Fruit fly (Drosophila melanogaster) whole organism, embryonic: Measurements from ENCODE around the gene Tbcc.

Source experiments
- Blimp-1 ChIP-seq: fragments of 200-800 bp; sonication (Bioruptor generic); optimal IDR thresholded peaks from 3 replicates; lab custom pipeline; 2018; ENCODE audit warnings: missing biosample characterization, missing genetic modification characterization, mild to moderate bottlenecking, moderate library complexity, missing genetic modification reagents
- CG10147 ChIP-seq: fragments of 200-800 bp; sonication (Bioruptor generic); optimal IDR thresholded peaks from 2 replicates; lab custom pipeline; 2019; ENCODE audit warnings: missing biosample characterization, mild to moderate bottlenecking, missing genetic modification characterization, moderate library complexity
- CG10209 ChIP-seq: fragments of 200-800 bp; sonication (Bioruptor generic); optimal IDR thresholded peaks from 3 replicates; lab custom pipeline; 2017; ENCODE audit warnings: missing biosample characterization, mild to moderate bottlenecking, missing genetic modification characterization, missing genetic modification reagents
- CG10462 ChIP-seq: fragments of 200-800 bp; sonication (Bioruptor generic); optimal IDR thresholded peaks from 2 replicates; lab custom pipeline; 2016; ENCODE audit warnings: missing biosample characterization, missing genetic modification characterization
- CG10979 ChIP-seq: fragments of 200-800 bp; sonication (Bioruptor generic); optimal IDR thresholded peaks from 2 replicates; lab custom pipeline; 2018; ENCODE audit warnings: missing biosample characterization, mild to moderate bottlenecking, missing genetic modification characterization, moderate library complexity
- CG11696 ChIP-seq: fragments of 200-800 bp; sonication (Bioruptor generic); IDR thresholded peaks from 2 replicates; pipeline ENCODE4 v1.3.6; 2022; ENCODE audit warnings: missing biosample characterization, missing genetic modification characterization
- CG13894 ChIP-seq: fragments of 200-800 bp; sonication (Bioruptor generic); optimal IDR thresholded peaks from 3 replicates; lab custom pipeline; 2018; ENCODE audit warnings: missing biosample characterization, mild to moderate bottlenecking, missing genetic modification characterization, moderate library complexity
- CG15269 ChIP-seq: fragments of 200-800 bp; sonication (Bioruptor generic); optimal IDR thresholded peaks from 2 replicates; lab custom pipeline; 2018; ENCODE audit warnings: missing biosample characterization, mild to moderate bottlenecking, missing genetic modification characterization, moderate library complexity
- CG17568 ChIP-seq: fragments of 200-800 bp; sonication (Bioruptor generic); optimal IDR thresholded peaks from 2 replicates; lab custom pipeline; 2018; ENCODE audit warnings: missing biosample characterization, mild to moderate bottlenecking, missing genetic modification characterization, moderate library complexity
- CG2199 ChIP-seq: fragments of 200-800 bp; sonication (Bioruptor generic); IDR thresholded peaks from 3 replicates; pipeline ENCODE4 v1.3.6; 2022; ENCODE audit warnings: missing biosample characterization, missing genetic modification characterization
- CG3163 ChIP-seq: fragments of 200-800 bp; sonication (Bioruptor generic); optimal IDR thresholded peaks from 3 replicates; lab custom pipeline; 2016; ENCODE audit warnings: missing biosample characterization, missing genetic modification characterization
- CG3847 ChIP-seq: fragments of 200-800 bp; sonication (Bioruptor generic); IDR thresholded peaks from 2 replicates; pipeline ENCODE4 v1.3.6; 2022; ENCODE audit warnings: missing biosample characterization, missing genetic modification characterization
- CG42726 ChIP-seq: fragments of 200-800 bp; sonication (Bioruptor generic); IDR thresholded peaks from 2 replicates; pipeline ENCODE4 v1.3.6; 2022; ENCODE audit warnings: missing biosample characterization, missing genetic modification characterization; ENCODE audit not compliant: partially characterized antibody
- CG6689 ChIP-seq: fragments of 200-800 bp; sonication (Bioruptor generic); IDR thresholded peaks from 2 replicates; pipeline ENCODE4 v1.3.6; 2022; ENCODE audit warnings: missing biosample characterization, missing genetic modification characterization
- CHES-1-like ChIP-seq: fragments of 200-800 bp; sonication (Bioruptor generic); optimal IDR thresholded peaks from 2 replicates; lab custom pipeline; 2016; ENCODE audit warnings: missing biosample characterization, missing genetic modification characterization
- Fer3 ChIP-seq: fragments of 200-800 bp; sonication (Bioruptor generic); optimal IDR thresholded peaks from 2 replicates; lab custom pipeline; 2018; ENCODE audit warnings: missing biosample characterization, mild to moderate bottlenecking, missing genetic modification characterization, moderate library complexity
- Hmr ChIP-seq: fragments of 200-800 bp; sonication (Bioruptor generic); optimal IDR thresholded peaks from 3 replicates; lab custom pipeline; 2017; ENCODE audit warnings: mild to moderate bottlenecking, missing biosample characterization, missing genetic modification reagents, missing genetic modification characterization
- Hmx ChIP-seq: fragments of 200-800 bp; sonication (Bioruptor generic); optimal IDR thresholded peaks from 2 replicates; lab custom pipeline; 2016; ENCODE audit warnings: missing biosample characterization, missing genetic modification characterization
- Jarid2 ChIP-seq: fragments of 200-800 bp; sonication (Bioruptor generic); optimal IDR thresholded peaks from 3 replicates; lab custom pipeline; 2017; ENCODE audit warnings: mild to moderate bottlenecking, missing biosample characterization, missing genetic modification reagents, missing genetic modification characterization
- MTF-1 ChIP-seq: fragments of 200-800 bp; sonication (Bioruptor generic); optimal IDR thresholded peaks from 2 replicates; lab custom pipeline; 2018; ENCODE audit warnings: missing biosample characterization, mild to moderate bottlenecking, missing genetic modification characterization, borderline replicate concordance
- Mrtf ChIP-seq: fragments of 200-800 bp; sonication (Bioruptor generic); IDR thresholded peaks from 3 replicates; pipeline ENCODE4 v1.3.6; 2022; ENCODE audit warnings: missing biosample characterization, missing genetic modification characterization
- NC2β ChIP-seq: fragments of 200-800 bp; sonication (Bioruptor generic); optimal IDR thresholded peaks from 2 replicates; lab custom pipeline; 2016; ENCODE audit warnings: missing biosample characterization, missing genetic modification characterization
- Poxn ChIP-seq: fragments of 200-800 bp; sonication (Bioruptor generic); IDR thresholded peaks from 2 replicates; pipeline ENCODE4 v1.3.6; 2022; ENCODE audit warnings: missing biosample characterization, missing genetic modification characterization
- abd-A ChIP-seq: fragments of 200-800 bp; sonication (Bioruptor generic); optimal IDR thresholded peaks from 3 replicates; lab custom pipeline; 2019; ENCODE audit warnings: missing biosample characterization, mild to moderate bottlenecking, missing genetic modification characterization, moderate library complexity
- ap ChIP-seq: fragments of 200-800 bp; sonication (Bioruptor generic); IDR thresholded peaks from 2 replicates; pipeline ENCODE4 v1.3.6; 2022; ENCODE audit warnings: missing biosample characterization, missing genetic modification characterization
- crol ChIP-seq: fragments of 200-800 bp; sonication (Bioruptor generic); IDR thresholded peaks from 2 replicates; pipeline ENCODE4 v1.3.6; 2022; ENCODE audit warnings: missing biosample characterization, missing genetic modification characterization
- dmrt11E ChIP-seq: fragments of 200-800 bp; sonication (Bioruptor generic); optimal IDR thresholded peaks from 3 replicates; lab custom pipeline; 2018; ENCODE audit warnings: missing biosample characterization, mild to moderate bottlenecking, missing genetic modification characterization, moderate library complexity
- eve ChIP-seq, 2 experiments: fragments of >200 bp; optimal IDR thresholded peaks; 2 replicates each; lab custom pipeline; 2017; ENCODE audit warnings: missing biosample characterization in 2 of 2, missing genetic modification characterization in 2 of 2
- gcm2 ChIP-seq: fragments of 200-800 bp; sonication (Bioruptor generic); optimal IDR thresholded peaks from 2 replicates; lab custom pipeline; 2016; ENCODE audit warnings: missing biosample characterization, missing genetic modification characterization
- gem ChIP-seq: fragments of 200-800 bp; sonication (Bioruptor generic); optimal IDR thresholded peaks from 2 replicates; lab custom pipeline; 2019; ENCODE audit warnings: missing biosample characterization, mild to moderate bottlenecking, missing genetic modification characterization, moderate library complexity
- gro ChIP-seq: fragments of 200-800 bp; sonication (Bioruptor generic); optimal IDR thresholded peaks from 2 replicates; lab custom pipeline; 2016; ENCODE audit warnings: missing biosample characterization, missing genetic modification characterization
- gsb ChIP-seq: fragments of 200-800 bp; sonication (Bioruptor generic); IDR thresholded peaks from 2 replicates; pipeline ENCODE4 v1.3.6; 2022; ENCODE audit warnings: missing biosample characterization, missing genetic modification characterization
- gt ChIP-seq: fragments of 200-800 bp; sonication (Bioruptor generic); IDR thresholded peaks from 2 replicates; pipeline ENCODE4 v1.3.6; 2022; ENCODE audit warnings: missing biosample characterization, missing genetic modification characterization
- h ChIP-seq: fragments of >200 bp; optimal IDR thresholded peaks from 2 replicates; lab custom pipeline; 2017
- insv ChIP-seq, 2 experiments: fragments of 200-800 bp; sonication (Bioruptor generic); optimal IDR thresholded peaks; 3 replicates each; lab custom pipeline; 2016 to 2018; ENCODE audit warnings: missing biosample characterization in 2 of 2, missing genetic modification characterization in 2 of 2
- jigr1 ChIP-seq: fragments of 200-800 bp; sonication (Bioruptor generic); IDR thresholded peaks from 3 replicates; pipeline ENCODE4 v1.3.6; 2022; ENCODE audit warnings: missing biosample characterization, missing genetic modification characterization
- lbe ChIP-seq: fragments of 200-800 bp; sonication (Bioruptor generic); optimal IDR thresholded peaks from 2 replicates; lab custom pipeline; 2016; ENCODE audit warnings: missing biosample characterization, mild to moderate bottlenecking, missing genetic modification characterization
- mam ChIP-seq: fragments of 200-800 bp; sonication (Bioruptor generic); optimal IDR thresholded peaks from 3 replicates; lab custom pipeline; 2016; ENCODE audit warnings: missing biosample characterization, missing genetic modification characterization
- nerfin-1 ChIP-seq: fragments of 200-800 bp; sonication (Bioruptor generic); optimal IDR thresholded peaks from 3 replicates; lab custom pipeline; 2019; ENCODE audit warnings: missing biosample characterization, mild to moderate bottlenecking, missing genetic modification characterization, moderate library complexity
- row ChIP-seq: fragments of 200-800 bp; sonication (Bioruptor generic); IDR thresholded peaks from 3 replicates; pipeline ENCODE4 v1.3.6; 2022; ENCODE audit warnings: missing biosample characterization, missing genetic modification characterization
- sens ChIP-seq: fragments of 200-800 bp; sonication (Bioruptor generic); peaks from one replicate; lab custom pipeline; 2016; ENCODE audit warnings: missing biosample characterization, missing genetic modification characterization
- slbo ChIP-seq: fragments of 200-800 bp; sonication (Bioruptor generic); IDR thresholded peaks from 2 replicates; pipeline ENCODE4 v1.3.6; 2022; ENCODE audit warnings: missing biosample characterization, missing genetic modification characterization
- slou ChIP-seq: fragments of 200-800 bp; sonication (Bioruptor generic); optimal IDR thresholded peaks from 3 replicates; lab custom pipeline; 2016; ENCODE audit warnings: missing biosample characterization, missing genetic modification characterization
- sna ChIP-seq: fragments of 200-800 bp; sonication (Bioruptor generic); IDR thresholded peaks from 2 replicates; pipeline ENCODE4 v1.3.6; 2022; ENCODE audit warnings: missing biosample characterization, missing genetic modification characterization; ENCODE audit not compliant: partially characterized antibody
- ssp ChIP-seq: fragments of 200-800 bp; sonication (Bioruptor generic); IDR thresholded peaks from 2 replicates; pipeline ENCODE4 v1.3.6; 2022; ENCODE audit warnings: missing biosample characterization, missing genetic modification characterization
- tio ChIP-seq: fragments of 200-800 bp; sonication (Bioruptor generic); optimal IDR thresholded peaks from 2 replicates; lab custom pipeline; 2017; ENCODE audit warnings: missing biosample characterization, missing genetic modification characterization, inconsistent platforms
- ttk ChIP-seq: fragments of 200-800 bp; sonication (Bioruptor generic); IDR thresholded peaks from 2 replicates; pipeline ENCODE4 v2.1.2; 2022; ENCODE audit warnings: missing biosample characterization, missing genetic modification characterization
- vfl ChIP-seq: fragments of 200-800 bp; sonication (Bioruptor generic); optimal IDR thresholded peaks from 2 replicates; lab custom pipeline; 2016; ENCODE audit warnings: missing biosample characterization, missing genetic modification characterization

The Tbcc gene

DNA sequence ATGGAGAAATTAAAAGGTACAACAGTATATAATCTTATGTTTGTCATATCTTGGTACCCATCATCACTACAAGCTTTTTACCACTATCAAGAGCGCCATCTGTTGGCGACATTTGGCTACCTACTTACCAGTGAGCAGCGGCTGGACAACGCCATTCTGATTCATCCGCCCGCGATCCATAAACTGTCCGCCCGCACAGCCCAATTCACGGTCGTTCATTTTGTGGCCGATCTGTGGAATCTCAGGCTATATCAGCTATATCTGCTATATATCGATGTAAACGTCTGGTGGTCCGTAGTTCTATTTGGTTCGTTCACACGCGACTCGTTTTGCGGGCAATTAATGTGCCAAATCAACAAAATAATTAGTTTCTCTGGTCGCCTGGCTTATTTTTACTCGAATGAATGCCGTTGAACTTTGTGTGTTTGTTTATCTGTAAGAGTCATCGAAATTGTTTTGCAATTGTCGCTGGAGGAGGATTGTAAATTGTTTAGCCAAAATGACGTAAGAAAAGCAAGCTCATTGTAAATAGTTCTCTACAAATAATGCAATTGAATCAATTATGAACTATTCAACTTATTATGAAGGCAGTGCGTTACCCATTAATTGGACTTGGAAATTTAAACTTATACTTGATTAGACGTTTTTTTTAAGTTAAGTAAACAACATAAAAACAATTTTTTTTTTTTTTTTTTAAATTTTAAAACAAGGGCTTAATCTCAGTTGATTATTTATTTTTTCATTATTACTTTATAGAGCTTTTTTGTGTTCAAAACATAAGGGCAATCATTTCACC lies 9.0 kb upstream of the Tbcc start (continued):
- TF ChIP-seq vfl (no peak), Poxn (GFP tag; lab: Robert Waterston, UW) (no peak), CG13894 (tag; lab: Kevin White, UChicago) (peak; percentile 76), slbo (0 out of 2 replicates have a peak, but pooled peaks have one; percentile 34), sens (GFP tag; lab: Kevin White, UChicago) (peak; percentile 32), tio (no peak), CG2199 (GFP tag; lab: Robert Waterston, UW) (0 out of 3 replicates have a peak, but pooled peaks have one; percentile 19), gem (tag; lab: Kevin White, UChicago) (peak; percentile 33)

DNA sequence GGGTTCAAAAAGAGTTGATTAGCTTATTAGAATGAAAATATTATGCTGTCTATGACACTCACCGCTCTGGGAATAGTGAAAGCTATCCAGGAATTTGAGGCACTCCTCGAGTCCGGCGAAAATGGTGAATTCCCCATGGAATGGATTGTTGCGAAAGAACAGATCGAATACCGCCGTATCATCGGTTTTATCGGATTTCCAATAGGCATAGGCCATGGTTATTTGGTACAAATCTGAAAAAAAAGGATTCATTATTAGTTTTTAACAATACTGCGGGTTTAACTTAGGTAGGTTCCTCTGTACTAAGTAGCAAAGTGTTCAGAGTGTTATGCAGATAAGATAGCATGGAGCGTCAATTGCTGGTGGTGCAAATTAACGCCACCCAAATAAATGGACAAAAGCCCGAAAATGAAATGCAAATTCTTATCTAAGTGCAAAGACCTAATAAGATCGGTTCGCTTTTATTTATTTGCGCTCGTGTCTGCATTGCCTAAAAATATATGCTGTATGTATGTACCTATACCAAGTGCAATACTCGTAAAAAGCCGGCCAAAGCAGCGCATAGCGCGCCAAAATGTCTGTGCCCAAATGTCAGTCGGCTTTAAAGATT lies 8.2 kb upstream of the Tbcc start:
- TF ChIP-seq sna (GFP tag; lab: Robert Waterston, UW) (no peak), gcm2 (no peak), h (lab: Kevin White, UChicago) (no peak), Hmx (GFP tag; lab: Kevin White, UChicago) (no peak), ssp (no peak), insv (GFP tag; optimal IDR thresholded peaks at IDR 0.05; lab: Kevin White, UChicago) (no peak), ttk (0 out of 2 replicates have a peak, but pooled peaks have one; percentile 15), CG10979 (tag; lab: Kevin White, UChicago) (no peak), NC2β (no peak), CG10147 (GFP tag; lab: Kevin White, UChicago) (no peak), CG3163 (GFP tag; lab: Kevin White, UChicago) (no peak), Fer3 (tag; lab: Kevin White, UChicago) (no peak), Blimp-1 (GFP tag; lab: Kevin White, UChicago) (no peak), gro (GFP tag; lab: Kevin White, UChicago) (no peak), MTF-1 (no peak), gsb (GFP tag; lab: Robert Waterston, UW) (no peak), Mrtf (GFP tag; lab: Robert Waterston, UW) (no peak), mam (GFP tag; lab: Kevin White, UChicago) (no peak), abd-A (no peak), row (GFP tag; lab: Robert Waterston, UW) (peak; percentile 67), CHES-1-like (no peak), crol (no peak), nerfin-1 (tag; lab: Kevin White, UChicago) (no peak), CG6689 (no peak), gt (no peak), CG3847 (peak; percentile 17; the same call in 1 of the 2 replicates), CG10462 (no peak), CG15269 (tag; lab: Kevin White, UChicago) (peak; percentile 18), Hmr (GFP tag; lab: Kevin White, UChicago) (no peak), CG17568 (GFP tag; lab: Kevin White, UChicago) (no peak), CG10209 (GFP tag; lab: Kevin White, UChicago) (peak; percentile 6), CG11696 (GFP tag; lab: Robert Waterston, UW) (no peak), dmrt11E (no peak), lbe (no peak), ap (GFP tag; lab: Robert Waterston, UW) (no peak), slou (GFP tag; lab: Kevin White, UChicago) (no peak), eve (GFP tag; optimal IDR thresholded peaks at IDR 0.05; lab: Kevin White, UChicago) (no peak), CG42726 (GFP tag; lab: Robert Waterston, UW) (no peak), Jarid2 (GFP tag; lab: Kevin White, UChicago) (no peak), jigr1 (GFP tag; lab: Robert Waterston, UW) (no peak)
